Fruit fly (Drosophila melanogaster): Measurements from ENCODE around the gene Ac78C.

The Ac78C gene

DNA sequence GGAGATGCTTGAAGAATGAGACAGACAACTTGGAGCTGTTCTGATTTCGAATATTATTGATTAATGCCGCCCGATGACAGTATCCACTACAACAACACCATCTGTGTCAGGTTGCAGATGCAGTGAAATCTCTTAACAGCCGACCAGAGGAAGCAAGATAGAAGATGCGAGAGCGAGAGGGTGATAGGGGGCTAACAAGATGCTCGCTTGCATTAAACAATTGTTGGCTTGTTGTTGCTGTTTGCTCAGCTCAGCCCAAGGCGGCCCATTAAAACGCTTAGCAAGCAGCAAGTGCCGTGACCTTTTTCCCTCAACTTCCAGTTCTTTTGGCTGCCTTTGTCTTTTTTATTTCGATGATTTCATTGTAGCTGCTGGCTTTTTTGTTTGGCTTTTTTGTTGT, 42.0 kb downstream of the Ac78C start:
- TF ChIP-seq CTCF (optimal IDR thresholded peaks at IDR 0.05) (no peak), CG8478 (optimal IDR thresholded peaks at IDR 0.05) (no peak)

DNA sequence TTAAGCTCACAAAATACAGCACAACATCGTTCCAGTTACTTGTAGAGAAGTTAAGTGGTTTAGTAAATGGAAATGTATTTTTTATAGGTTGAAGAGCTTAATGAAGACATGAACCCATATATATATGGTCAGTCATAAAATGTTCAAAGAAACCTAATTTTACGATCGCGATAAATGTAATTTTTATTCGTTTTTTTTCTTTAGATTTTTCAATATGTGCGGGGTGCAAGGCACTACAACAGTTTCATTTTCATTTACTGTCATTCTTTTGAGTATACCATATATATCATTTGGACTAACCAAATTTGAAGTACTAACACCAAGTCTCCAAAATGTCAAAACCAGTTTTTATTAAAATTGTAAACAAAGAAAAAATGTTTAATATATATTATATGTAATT, 48.3 kb downstream of the Ac78C start, which contains the start of gene CG33284:
TSS of gene CG33284 (plus strand) at position 301 of the 400 bp plus-strand sequence.
- no peak for TF ChIP-seq CTCF (optimal IDR thresholded peaks at IDR 0.05)
- TF ChIP-seq CG8478 (optimal IDR thresholded peaks at IDR 0.05), result no peak

DNA sequence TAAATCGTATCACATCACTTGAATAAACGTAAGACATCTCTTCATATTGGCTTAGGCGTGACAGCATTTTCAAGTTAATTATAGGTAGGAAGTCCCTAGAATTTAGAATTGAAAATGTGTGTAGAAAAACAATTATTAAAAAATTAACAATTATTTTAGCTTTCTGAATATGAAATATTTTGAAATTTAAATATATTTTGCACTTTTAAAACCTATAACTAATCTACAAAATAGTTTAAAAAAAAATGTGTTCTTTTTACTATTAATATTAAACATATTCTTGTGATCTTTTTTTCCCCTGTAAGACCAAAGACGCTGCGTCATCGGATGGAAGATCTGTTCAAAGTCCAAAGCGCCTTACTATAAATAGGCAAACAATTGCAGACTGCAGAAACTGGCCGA, 49.2 kb downstream of the Ac78C start:
- TF ChIP-seq CG8478 (optimal IDR thresholded peaks at IDR 0.05), result no peak
- no peak for TF ChIP-seq CTCF (optimal IDR thresholded peaks at IDR 0.05)

DNA sequence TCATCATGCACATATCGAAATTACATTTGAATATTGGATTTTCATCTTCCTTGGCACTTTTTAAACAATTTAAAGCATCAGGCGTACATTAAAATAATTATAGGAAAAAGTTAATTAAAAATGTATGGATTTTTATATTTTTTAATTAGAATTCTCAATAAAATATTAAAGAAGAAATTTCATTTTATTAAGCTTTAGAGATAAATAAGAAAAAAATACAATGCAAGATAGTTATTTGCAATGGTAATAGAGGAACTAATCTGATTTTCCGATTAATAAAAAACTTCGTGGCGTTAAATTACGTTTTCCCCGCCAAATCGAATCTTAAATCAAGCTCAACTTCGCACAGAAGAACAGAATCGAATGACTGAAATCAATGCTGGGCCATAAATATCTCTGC, 50.4 kb downstream of the Ac78C start, which contains the start of gene CG43938:
TSS of gene CG43938 (plus strand) at position 301 of the 400 bp plus-strand sequence.
- TF ChIP-seq CTCF (optimal IDR thresholded peaks at IDR 0.05) (no peak), CG8478 (optimal IDR thresholded peaks at IDR 0.05) (no peak)

DNA sequence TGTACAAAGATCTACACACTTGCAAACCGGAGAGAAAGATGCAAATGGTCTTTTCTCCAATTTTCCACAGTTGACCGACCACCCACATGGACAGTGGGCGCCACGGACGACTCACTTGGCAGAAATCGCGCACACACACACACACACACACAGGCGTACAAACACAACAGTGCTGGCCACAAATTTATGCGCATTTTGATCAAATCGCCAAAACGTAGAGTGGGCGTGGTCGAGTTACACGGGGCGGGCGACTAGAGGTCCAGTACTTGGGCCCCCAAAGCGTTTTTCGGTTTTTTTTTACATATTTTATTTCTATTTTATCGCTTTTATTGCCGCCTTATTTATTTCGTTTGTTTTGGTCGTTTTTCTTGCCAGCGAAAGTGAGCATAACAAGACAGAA, 53.1 kb downstream of the Ac78C start:
- TF ChIP-seq CTCF (optimal IDR thresholded peaks at IDR 0.05) (no peak), CG8478 (optimal IDR thresholded peaks at IDR 0.05) (no peak)

DNA sequence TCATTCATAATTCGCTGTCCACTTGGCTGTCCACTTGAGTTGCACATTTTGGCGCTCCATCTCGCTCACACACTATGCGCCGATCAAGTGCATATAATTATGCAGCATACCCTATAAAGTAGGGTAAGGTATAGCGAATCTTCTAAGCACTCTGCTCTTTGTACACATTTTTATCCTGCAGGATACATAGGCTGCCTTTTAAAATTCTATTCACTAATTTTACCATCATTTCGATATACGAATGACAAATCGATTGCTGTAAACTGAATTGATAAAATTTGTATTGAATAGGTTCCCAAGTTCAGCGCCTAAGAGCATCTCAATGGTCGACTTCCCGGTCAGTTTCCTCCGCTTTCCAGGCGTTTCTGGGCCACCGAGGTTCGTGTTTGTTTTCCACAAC, 58.7 kb downstream of the Ac78C start:
- TF ChIP-seq CTCF (optimal IDR thresholded peaks at IDR 0.05), result no peak
- no peak for TF ChIP-seq CG8478 (optimal IDR thresholded peaks at IDR 0.05)

dm6 chr3L:21108454-21108853, 63.3 kb downstream of the Ac78C start:
- TF ChIP-seq CTCF (optimal IDR thresholded peaks at IDR 0.05) (no peak), CG8478 (optimal IDR thresholded peaks at IDR 0.05) (no peak)

DNA sequence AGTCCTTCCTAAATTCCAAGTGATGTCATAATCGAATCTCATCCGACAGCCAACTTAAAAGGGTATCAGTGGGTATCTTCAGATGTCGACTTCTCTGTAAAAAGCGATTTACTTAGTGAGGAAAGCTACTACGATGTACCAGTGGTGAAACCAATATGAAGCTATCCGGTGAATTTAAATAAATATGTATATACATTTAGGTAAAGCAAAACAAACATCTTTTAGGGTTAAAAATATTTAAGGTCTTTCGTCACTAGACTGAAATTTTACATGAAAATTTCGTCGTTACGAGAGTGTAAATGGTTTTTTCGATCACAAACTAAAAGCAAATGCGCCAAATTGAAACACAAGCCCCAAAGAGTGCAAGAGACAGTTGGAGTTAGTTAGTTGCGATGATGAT, 64.8 kb downstream of the Ac78C start:
- no peak for TF ChIP-seq CG8478 (optimal IDR thresholded peaks at IDR 0.05)
- no peak for TF ChIP-seq CTCF (optimal IDR thresholded peaks at IDR 0.05)

dm6 chr3L:21104338-21105018, 67.3 kb downstream of the Ac78C start:
- no peak for TF ChIP-seq CTCF (optimal IDR thresholded peaks at IDR 0.05)

DNA sequence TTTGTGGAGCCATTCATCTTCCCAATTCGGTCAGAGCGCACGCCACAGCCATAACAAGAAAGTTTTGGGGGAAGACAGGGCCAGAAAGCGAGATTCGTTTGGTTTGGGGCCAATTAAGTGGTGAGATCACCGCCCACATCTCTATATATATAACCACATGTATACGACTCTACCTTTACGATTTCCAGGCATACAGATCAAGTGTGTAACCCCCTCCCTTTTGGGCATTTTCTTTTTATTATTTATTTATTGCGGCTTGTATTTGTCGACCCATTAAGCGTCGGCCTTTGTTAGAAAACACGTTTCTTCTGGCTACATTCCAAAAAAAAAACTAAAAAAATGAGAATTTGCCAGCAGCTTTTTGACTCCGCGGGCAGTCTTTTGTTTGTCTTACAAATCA, 70.4 kb downstream of the Ac78C start:
- TF ChIP-seq CTCF (optimal IDR thresholded peaks at IDR 0.05) (no peak), CG8478 (optimal IDR thresholded peaks at IDR 0.05) (no peak)

- TF ChIP-seq CG8478 (optimal IDR thresholded peaks at IDR 0.05), result no peak
- TF ChIP-seq CTCF (optimal IDR thresholded peaks at IDR 0.05), result no peak
These were observed 71.3 kb downstream of the Ac78C start for dm6 chr3L:21100429-21100828.

dm6 chr3L:21099908-21100307, 71.8 kb downstream of the Ac78C start:
- TF ChIP-seq CTCF (optimal IDR thresholded peaks at IDR 0.05) (no peak), CG8478 (optimal IDR thresholded peaks at IDR 0.05) (no peak)

dm6 chr3L:21099019-21099447, 72.7 kb downstream of the Ac78C start:
- TF ChIP-seq CTCF (optimal IDR thresholded peaks at IDR 0.05) (no peak), CG8478 (optimal IDR thresholded peaks at IDR 0.05) (no peak)

DNA sequence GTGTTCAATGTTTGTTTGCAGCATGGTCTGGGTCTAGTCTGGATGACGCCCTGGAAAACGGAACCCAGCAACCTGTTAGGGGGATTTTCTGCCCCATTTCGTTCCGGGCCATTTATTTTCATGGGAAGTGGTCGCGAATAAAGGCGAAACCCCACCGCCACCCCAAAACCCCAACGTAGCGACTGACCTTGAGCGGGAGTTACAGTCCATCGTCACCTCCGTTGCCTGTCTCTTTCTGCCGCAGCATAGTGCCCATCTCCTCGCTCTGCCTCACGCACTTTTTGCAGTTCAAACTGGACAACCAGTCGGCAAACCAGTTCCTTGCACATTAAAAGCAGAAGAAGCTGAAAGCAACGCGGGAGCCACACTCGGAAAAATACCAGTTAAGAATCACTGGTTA, 73.1 kb downstream of the Ac78C start:
- no peak for TF ChIP-seq CG8478 (optimal IDR thresholded peaks at IDR 0.05)
- TF ChIP-seq CTCF (optimal IDR thresholded peaks at IDR 0.05), result no peak

DNA sequence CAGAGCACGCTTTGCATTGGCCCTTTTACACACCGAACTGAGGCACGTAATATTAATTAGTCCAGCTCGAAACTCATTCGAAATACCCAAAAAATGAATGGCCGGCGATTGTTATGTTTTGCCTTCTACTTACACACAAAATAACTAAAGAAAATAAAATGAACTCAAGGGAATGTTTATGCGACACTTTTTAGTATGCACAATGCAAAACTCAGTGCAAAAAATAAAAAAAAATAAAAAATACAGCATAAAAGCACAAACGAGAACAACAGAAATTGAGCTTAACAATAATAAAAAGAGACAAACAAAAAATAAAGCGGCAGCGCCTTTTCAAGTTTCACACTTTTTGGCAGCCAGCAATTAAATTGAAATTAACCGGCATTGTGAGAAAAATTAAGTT, 74.3 kb downstream of the Ac78C start:
- TF ChIP-seq CG8478 (optimal IDR thresholded peaks at IDR 0.05) (no peak), CTCF (optimal IDR thresholded peaks at IDR 0.05) (no peak)

DNA sequence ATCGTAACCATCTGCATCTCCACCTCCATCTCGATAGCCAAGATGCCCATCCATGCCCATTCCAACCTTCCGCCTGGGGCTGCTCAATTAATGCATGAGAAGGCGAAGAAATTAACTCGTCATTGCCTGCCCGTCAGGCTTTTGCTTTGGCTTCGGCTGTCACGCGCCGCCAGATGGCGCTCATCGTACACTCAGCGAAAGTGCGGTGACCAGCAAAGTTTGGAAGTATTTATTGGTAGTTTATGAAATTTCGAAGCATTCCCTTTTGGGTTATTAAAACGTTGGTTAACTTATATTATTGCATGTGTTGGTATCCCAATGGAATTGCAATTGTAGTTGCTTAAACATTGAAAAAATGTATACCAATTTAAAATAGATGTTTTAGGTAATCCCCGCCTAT, 81.5 kb downstream of the Ac78C start:
- TF ChIP-seq CTCF (optimal IDR thresholded peaks at IDR 0.05), result peak; percentile 64 to 71
- no peak for TF ChIP-seq CG8478 (optimal IDR thresholded peaks at IDR 0.05)

dm6 chr3L:21088889-21089288, 82.8 kb downstream of the Ac78C start, which contains the start of gene CG33285:
Gene CG33285 (minus strand): TSS chr3L:21088989.
- TF ChIP-seq CG8478 (optimal IDR thresholded peaks at IDR 0.05), result no peak
- no peak for TF ChIP-seq CTCF (optimal IDR thresholded peaks at IDR 0.05)

Measured in S2 (cell line).